Fruit fly (Drosophila melanogaster) whole organism, embryonic: Measurements from ENCODE around the gene slow.

Source experiments
- Bteb2 ChIP-seq: fragments of 200-800 bp; sonication (Bioruptor generic); optimal IDR thresholded peaks from 2 replicates; lab custom pipeline; 2016; ENCODE audit warnings: missing biosample characterization, missing genetic modification characterization
- CG10267 ChIP-seq: fragments of 200-800 bp; sonication (Bioruptor generic); optimal IDR thresholded peaks from 2 replicates; lab custom pipeline; 2018; ENCODE audit warnings: missing biosample characterization, mild to moderate bottlenecking, missing genetic modification characterization, moderate library complexity
- CG10431 ChIP-seq: fragments of 200-800 bp; sonication (Bioruptor generic); optimal IDR thresholded peaks from 3 replicates; lab custom pipeline; 2018; ENCODE audit warnings: missing biosample characterization, mild to moderate bottlenecking, missing genetic modification characterization
- CG11696 ChIP-seq: fragments of 200-800 bp; sonication (Bioruptor generic); IDR thresholded peaks from 2 replicates; pipeline ENCODE4 v1.3.6; 2022; ENCODE audit warnings: missing biosample characterization, missing genetic modification characterization
- CG12155 ChIP-seq: fragments of 200-800 bp; sonication (Bioruptor generic); optimal IDR thresholded peaks from 3 replicates; lab custom pipeline; 2016; ENCODE audit warnings: missing biosample characterization, missing genetic modification characterization
- CG1233 ChIP-seq: fragments of 200-800 bp; sonication (Bioruptor generic); optimal IDR thresholded peaks from 4 replicates; lab custom pipeline; 2018; ENCODE audit warnings: missing biosample characterization, mild to moderate bottlenecking, missing genetic modification characterization
- CG12744 ChIP-seq: fragments of 200-800 bp; sonication (Bioruptor generic); optimal IDR thresholded peaks from 2 replicates; lab custom pipeline; 2016; ENCODE audit warnings: missing biosample characterization, missing genetic modification characterization
- CG13424 ChIP-seq: fragments of 200-800 bp; sonication (Bioruptor generic); optimal IDR thresholded peaks from 2 replicates; lab custom pipeline; 2019; ENCODE audit warnings: missing biosample characterization, mild to moderate bottlenecking, missing genetic modification characterization, moderate library complexity
- CG13894 ChIP-seq: fragments of 200-800 bp; sonication (Bioruptor generic); optimal IDR thresholded peaks from 3 replicates; lab custom pipeline; 2018; ENCODE audit warnings: missing biosample characterization, mild to moderate bottlenecking, missing genetic modification characterization, moderate library complexity
- CG14014 ChIP-seq: fragments of 200-800 bp; sonication (Bioruptor generic); IDR thresholded peaks from 2 replicates; pipeline ENCODE4 v1.3.6; 2022; ENCODE audit warnings: missing biosample characterization, missing genetic modification characterization
- CG14667 ChIP-seq: fragments of 200-800 bp; sonication (Bioruptor generic); IDR thresholded peaks from 2 replicates; pipeline ENCODE4 v1.3.6; 2022; ENCODE audit warnings: missing biosample characterization, missing genetic modification characterization
- CG14965 ChIP-seq: fragments of 200-800 bp; sonication (Bioruptor generic); optimal IDR thresholded peaks from 2 replicates; lab custom pipeline; 2016; ENCODE audit warnings: missing biosample characterization, missing genetic modification characterization, borderline replicate concordance
- CG17359 ChIP-seq: fragments of 200-800 bp; sonication (Bioruptor generic); optimal IDR thresholded peaks from 3 replicates; lab custom pipeline; 2018; ENCODE audit warnings: missing biosample characterization, mild to moderate bottlenecking, missing genetic modification characterization, moderate library complexity
- CG2116 ChIP-seq: fragments of 200-800 bp; sonication (Bioruptor generic); optimal IDR thresholded peaks from 3 replicates; lab custom pipeline; 2018; ENCODE audit warnings: missing biosample characterization, mild to moderate bottlenecking, missing genetic modification characterization
- CG2202 ChIP-seq: fragments of 200-800 bp; sonication (Bioruptor generic); optimal IDR thresholded peaks from 2 replicates; lab custom pipeline; 2018; ENCODE audit warnings: missing biosample characterization, mild to moderate bottlenecking, missing genetic modification characterization
- CG5953 ChIP-seq: fragments of 200-800 bp; sonication (Bioruptor generic); IDR thresholded peaks from 2 replicates; pipeline ENCODE4 v1.3.6; 2022; ENCODE audit warnings: missing biosample characterization, missing genetic modification characterization
- CG6689 ChIP-seq: fragments of 200-800 bp; sonication (Bioruptor generic); IDR thresholded peaks from 2 replicates; pipeline ENCODE4 v1.3.6; 2022; ENCODE audit warnings: missing biosample characterization, missing genetic modification characterization
- CG7987 ChIP-seq: fragments of 200-800 bp; sonication (Bioruptor generic); optimal IDR thresholded peaks from 2 replicates; lab custom pipeline; 2018; ENCODE audit warnings: missing biosample characterization, mild to moderate bottlenecking, missing genetic modification characterization, moderate library complexity
- CG8089 ChIP-seq: fragments of 200-800 bp; sonication (Bioruptor generic); optimal IDR thresholded peaks from 3 replicates; lab custom pipeline; 2016; ENCODE audit warnings: missing biosample characterization, missing genetic modification characterization
- CG8281 ChIP-seq: fragments of 200-800 bp; sonication (Bioruptor generic); optimal IDR thresholded peaks from 2 replicates; lab custom pipeline; 2018; ENCODE audit warnings: missing biosample characterization, mild to moderate bottlenecking, missing genetic modification characterization, moderate library complexity
- CG8388 ChIP-seq: fragments of 200-800 bp; sonication (Bioruptor generic); optimal IDR thresholded peaks from 2 replicates; lab custom pipeline; 2019; ENCODE audit warnings: missing biosample characterization, mild to moderate bottlenecking, missing genetic modification characterization, moderate library complexity
- D ChIP-seq, 2 experiments: fragments of 200-800 bp in 1 of 2; fragments of >200 bp in 1 of 2; sonication (Bioruptor generic) in 1 of 2; optimal IDR thresholded peaks; 2 replicates in 1 of 2; 3 replicates in 1 of 2; lab custom pipeline; 2017; ENCODE audit warnings: mild to moderate bottlenecking in 1 of 2, missing biosample characterization in 1 of 2, missing genetic modification characterization in 1 of 2, missing genetic modification reagents in 1 of 2
- ERR ChIP-seq: fragments of 200-800 bp; sonication (Bioruptor generic); optimal IDR thresholded peaks from 2 replicates; lab custom pipeline; 2016; ENCODE audit warnings: missing biosample characterization, missing genetic modification characterization
- Elba2 ChIP-seq: fragments of 200-800 bp; sonication (Bioruptor generic); optimal IDR thresholded peaks from 3 replicates; lab custom pipeline; 2016; ENCODE audit warnings: missing biosample characterization, missing genetic modification characterization
- Gug ChIP-seq: fragments of 200-800 bp; sonication (Bioruptor generic); IDR thresholded peaks from 4 replicates; pipeline ENCODE4 v1.3.6; 2022; ENCODE audit warnings: missing biosample characterization, missing genetic modification characterization
- HLHmδ ChIP-seq: fragments of 200-800 bp; sonication (Bioruptor generic); optimal IDR thresholded peaks from 2 replicates; lab custom pipeline; 2018; ENCODE audit warnings: missing biosample characterization, mild to moderate bottlenecking, missing genetic modification characterization, moderate library complexity
- Hmr ChIP-seq: fragments of 200-800 bp; sonication (Bioruptor generic); optimal IDR thresholded peaks from 3 replicates; lab custom pipeline; 2017; ENCODE audit warnings: mild to moderate bottlenecking, missing biosample characterization, missing genetic modification reagents, missing genetic modification characterization
- Hmx ChIP-seq: fragments of 200-800 bp; sonication (Bioruptor generic); optimal IDR thresholded peaks from 2 replicates; lab custom pipeline; 2016; ENCODE audit warnings: missing biosample characterization, missing genetic modification characterization
- Hsf ChIP-seq: fragments of 200-800 bp; sonication (Bioruptor generic); optimal IDR thresholded peaks from 3 replicates; lab custom pipeline; 2016; ENCODE audit warnings: missing biosample characterization, missing genetic modification characterization
- Mes4 ChIP-seq: fragments of 200-800 bp; sonication (Bioruptor generic); optimal IDR thresholded peaks from 2 replicates; lab custom pipeline; 2016; ENCODE audit warnings: missing biosample characterization, missing genetic modification characterization
- Oaz ChIP-seq: fragments of 200-800 bp; sonication (Bioruptor generic); IDR thresholded peaks from 2 replicates; pipeline ENCODE4 v1.3.6; 2022; ENCODE audit warnings: missing biosample characterization, missing genetic modification characterization
- Oli ChIP-seq: fragments of 200-800 bp; sonication (Bioruptor generic); optimal IDR thresholded peaks from 2 replicates; lab custom pipeline; 2018; ENCODE audit warnings: missing biosample characterization, mild to moderate bottlenecking, missing genetic modification characterization, moderate library complexity
- Pdp1 ChIP-seq, 2 experiments: fragments of 200-800 bp; sonication (Bioruptor generic); optimal IDR thresholded peaks; 3 replicates each; lab custom pipeline; 2016; ENCODE audit warnings: missing biosample characterization in 2 of 2, missing genetic modification characterization in 2 of 2, mild to moderate bottlenecking in 1 of 2, moderate library complexity in 1 of 2
- Ravus ChIP-seq: fragments of 200-800 bp; sonication (Bioruptor generic); IDR thresholded peaks from 2 replicates; pipeline ENCODE4 v1.3.6; 2022; ENCODE audit warnings: missing biosample characterization, missing genetic modification characterization
- cad ChIP-seq: fragments of >200 bp; optimal IDR thresholded peaks from 2 replicates; lab custom pipeline; 2017; ENCODE audit warnings: missing biosample characterization, missing genetic modification characterization
- croc ChIP-seq: fragments of 200-800 bp; sonication (Bioruptor generic); conservative IDR thresholded peaks from 3 replicates; pipeline ENCODE4 v1.3.6; 2022; ENCODE audit warnings: missing biosample characterization, missing genetic modification characterization
- cwo ChIP-seq: fragments of 200-800 bp; sonication (Bioruptor generic); optimal IDR thresholded peaks from 3 replicates; lab custom pipeline; 2017; ENCODE audit warnings: missing biosample characterization, missing genetic modification characterization, mild to moderate bottlenecking, moderate library complexity, missing genetic modification reagents
- en ChIP-seq: fragments of 200-800 bp; sonication (Bioruptor generic); optimal IDR thresholded peaks from 2 replicates; lab custom pipeline; 2016; ENCODE audit warnings: missing biosample characterization, missing genetic modification characterization
- gem ChIP-seq: fragments of 200-800 bp; sonication (Bioruptor generic); optimal IDR thresholded peaks from 2 replicates; lab custom pipeline; 2019; ENCODE audit warnings: missing biosample characterization, mild to moderate bottlenecking, missing genetic modification characterization, moderate library complexity
- grau ChIP-seq: fragments of 200-800 bp; optimal IDR thresholded peaks from 3 replicates; lab custom pipeline; 2019; ENCODE audit warnings: missing biosample characterization, mild to moderate bottlenecking, missing genetic modification characterization, moderate library complexity
- jumu ChIP-seq: fragments of 200-800 bp; sonication (Bioruptor generic); optimal IDR thresholded peaks from 3 replicates; lab custom pipeline; 2016; ENCODE audit warnings: missing biosample characterization, missing genetic modification characterization
- kah ChIP-seq: fragments of 200-800 bp; sonication (Bioruptor generic); optimal IDR thresholded peaks from 2 replicates; lab custom pipeline; 2018; ENCODE audit warnings: missing biosample characterization, mild to moderate bottlenecking, missing genetic modification characterization
- pb ChIP-seq: fragments of 200-800 bp; sonication (Bioruptor generic); optimal IDR thresholded peaks from 3 replicates; lab custom pipeline; 2016; ENCODE audit warnings: missing biosample characterization, missing genetic modification characterization
- peb ChIP-seq: fragments of 200-800 bp; sonication (Bioruptor generic); IDR thresholded peaks from 2 replicates; pipeline ENCODE4 v1.3.6; 2022; ENCODE audit warnings: missing biosample characterization, missing genetic modification characterization
- sc ChIP-seq, 3 experiments: fragments of >200 bp in 2 of 3; fragments of 200-800 bp in 1 of 3; sonication (Bioruptor generic) in 1 of 3; optimal IDR thresholded peaks; 2 replicates in 2 of 3; 3 replicates in 1 of 3; lab custom pipeline; 2017; ENCODE audit warnings: mild to moderate bottlenecking in 1 of 3, missing biosample characterization in 1 of 3, missing genetic modification characterization in 1 of 3, missing genetic modification reagents in 1 of 3
- shn ChIP-seq: fragments of 200-800 bp; sonication (Bioruptor generic); optimal IDR thresholded peaks from 3 replicates; lab custom pipeline; 2016; ENCODE audit warnings: missing biosample characterization, missing genetic modification characterization
- sisA ChIP-seq: fragments of 200-800 bp; sonication (Bioruptor generic); IDR thresholded peaks from 2 replicates; pipeline ENCODE4 v1.3.6; 2022; ENCODE audit warnings: missing biosample characterization, missing genetic modification characterization
- slou ChIP-seq: fragments of 200-800 bp; sonication (Bioruptor generic); optimal IDR thresholded peaks from 3 replicates; lab custom pipeline; 2016; ENCODE audit warnings: missing biosample characterization, missing genetic modification characterization
- ssp ChIP-seq: fragments of 200-800 bp; sonication (Bioruptor generic); IDR thresholded peaks from 2 replicates; pipeline ENCODE4 v1.3.6; 2022; ENCODE audit warnings: missing biosample characterization, missing genetic modification characterization
- vfl ChIP-seq: fragments of 200-800 bp; sonication (Bioruptor generic); optimal IDR thresholded peaks from 2 replicates; lab custom pipeline; 2016; ENCODE audit warnings: missing biosample characterization, missing genetic modification characterization

The slow gene

DNA sequence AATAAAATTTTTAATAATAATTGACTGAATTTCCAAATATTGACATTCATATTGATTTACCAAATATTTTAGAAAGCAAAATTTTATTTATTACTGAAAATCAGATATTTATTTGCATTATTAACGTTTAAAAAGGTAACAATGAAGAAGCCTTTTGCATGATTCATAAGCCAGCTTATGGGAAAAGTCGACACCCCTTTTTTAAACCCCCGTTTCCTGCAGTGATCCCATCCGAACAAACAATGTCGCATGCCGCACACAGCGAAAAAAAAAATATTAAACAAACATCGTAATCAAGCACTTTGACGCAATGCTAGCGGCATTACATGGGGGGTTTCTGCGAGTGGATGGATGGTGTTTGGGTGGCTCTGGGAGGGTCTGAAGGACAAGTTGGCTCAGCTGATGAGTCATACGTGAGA lies 30.6 kb upstream of the slow start (continued):
- TF ChIP-seq Hmr (GFP tag; lab: Kevin White, UChicago): peak; percentile 71
- no peak for TF ChIP-seq CG8089 (GFP tag; lab: Kevin White, UChicago)
- no peak for TF ChIP-seq CG10431 (GFP tag; lab: Kevin White, UChicago)
- TF ChIP-seq CG12744: no peak
- TF ChIP-seq CG1233 (GFP tag; lab: Kevin White, UChicago): peak; percentile 37
- no peak for TF ChIP-seq ERR (GFP tag; lab: Kevin White, UChicago)
- no peak for TF ChIP-seq Elba2 (GFP tag; lab: Kevin White, UChicago)
- TF ChIP-seq kah (GFP tag; lab: Kevin White, UChicago): no peak
- TF ChIP-seq Gug: peak; percentile 51; the same call in 2 of the 4 replicates
- peak; percentile 31 for TF ChIP-seq CG13424 (tag; lab: Kevin White, UChicago)
- no peak for TF ChIP-seq Ravus (GFP tag; lab: Robert Waterston, UW)
- no peak for TF ChIP-seq CG14667 (GFP tag; lab: Robert Waterston, UW)
- no peak for TF ChIP-seq HLHmδ (GFP tag; lab: Kevin White, UChicago)
- peak; percentile 36; the same call in 1 of the 2 replicates for TF ChIP-seq CG14014 (GFP tag; lab: Robert Waterston, UW)
- peak; percentile 13 for TF ChIP-seq CG13894 (tag; lab: Kevin White, UChicago)
- TF ChIP-seq jumu (GFP tag; lab: Kevin White, UChicago): peak; percentile 53
- TF ChIP-seq CG12155: peak; percentile 7
- TF ChIP-seq D (optimal IDR thresholded peaks at IDR 0.05; lab: Kevin White, UChicago): no peak
- peak; percentile 42 for TF ChIP-seq D (GFP tag; optimal IDR thresholded peaks at IDR 0.05; lab: Kevin White, UChicago)
- no peak for TF ChIP-seq CG2202 (tag; lab: Kevin White, UChicago)
- TF ChIP-seq CG10267 (tag; lab: Kevin White, UChicago): no peak
- no peak for TF ChIP-seq CG8388 (GFP tag; lab: Kevin White, UChicago)
- no peak for TF ChIP-seq Hmx
- TF ChIP-seq grau (tag; lab: Kevin White, UChicago): peak; percentile 48
- TF ChIP-seq CG6689 (GFP tag; lab: Robert Waterston, UW): no peak
- TF ChIP-seq vfl: no peak
- TF ChIP-seq Pdp1 (GFP tag; optimal IDR thresholded peaks at IDR 0.05; lab: Kevin White, UChicago): peak; percentile 19 to 43
- TF ChIP-seq en (GFP tag; lab: Kevin White, UChicago): no peak
- peak; percentile 22 for TF ChIP-seq Mes4 (GFP tag; lab: Kevin White, UChicago)
- TF ChIP-seq sisA (GFP tag; lab: Robert Waterston, UW): no peak; the same call in 1 of the 2 replicates
- TF ChIP-seq CG8281 (tag; lab: Kevin White, UChicago): no peak
- TF ChIP-seq cad (GFP tag; lab: Kevin White, UChicago): no peak
- TF ChIP-seq croc (GFP tag; lab: Robert Waterston, UW): no peak
- TF ChIP-seq ssp: no peak
- TF ChIP-seq CG5953 (GFP tag; lab: Robert Waterston, UW): peak; percentile 29; the same call in 1 of the 2 replicates
- TF ChIP-seq CG17359 (tag; lab: Kevin White, UChicago): peak; percentile 56
- no peak for TF ChIP-seq peb (GFP tag; lab: Robert Waterston, UW)
- no peak for TF ChIP-seq CG2116 (GFP tag; lab: Kevin White, UChicago)
- peak; percentile 69 for TF ChIP-seq gem (tag; lab: Kevin White, UChicago)
- TF ChIP-seq Hsf (GFP tag; lab: Kevin White, UChicago): no peak
- TF ChIP-seq pb (GFP tag; lab: Kevin White, UChicago): no peak
- TF ChIP-seq CG7987: peak; percentile 60
- no peak for TF ChIP-seq CG14965 (GFP tag; lab: Kevin White, UChicago)
- peak; percentile 19 for TF ChIP-seq Bteb2 (GFP tag; lab: Kevin White, UChicago)
- peak; percentile 36 for TF ChIP-seq Oli (tag; lab: Kevin White, UChicago)
- peak; percentile 38 for TF ChIP-seq shn (GFP tag; lab: Kevin White, UChicago)
- no peak for TF ChIP-seq slou (GFP tag; lab: Kevin White, UChicago)
- TF ChIP-seq CG11696 (GFP tag; lab: Robert Waterston, UW): no peak
- no peak for TF ChIP-seq sc (optimal IDR thresholded peaks at IDR 0.05; lab: Kevin White, UChicago)
- no peak for TF ChIP-seq sc (GFP tag; optimal IDR thresholded peaks at IDR 0.05; lab: Kevin White, UChicago)
- TF ChIP-seq cwo: peak; percentile 29
- no peak for TF ChIP-seq Oaz (GFP tag; lab: Robert Waterston, UW)
